Fruit fly (Drosophila melanogaster) whole organism, wandering third instar larva: ENCODE results near the gene CG5611.

Source experiments
- CG32264 ChIP-seq: fragments of 200-800 bp; sonication (Bioruptor generic); optimal IDR thresholded peaks from 2 replicates; lab custom pipeline; 2016; ENCODE audit warnings: missing biosample characterization, missing genetic modification characterization
- fru ChIP-seq: fragments of 200-800 bp; sonication (Bioruptor generic); optimal IDR thresholded peaks from 3 replicates; lab custom pipeline; 2016; ENCODE audit warnings: missing biosample characterization, mild to moderate bottlenecking, missing genetic modification characterization
- pan ChIP-seq: fragments of >200 bp; optimal IDR thresholded peaks from 2 replicates; lab custom pipeline; 2017
- psq ChIP-seq: fragments of 200-800 bp; sonication (Bioruptor generic); optimal IDR thresholded peaks from 3 replicates; lab custom pipeline; 2017; ENCODE audit warnings: missing biosample characterization, mild to moderate bottlenecking, missing genetic modification characterization, moderate library complexity

DNA sequence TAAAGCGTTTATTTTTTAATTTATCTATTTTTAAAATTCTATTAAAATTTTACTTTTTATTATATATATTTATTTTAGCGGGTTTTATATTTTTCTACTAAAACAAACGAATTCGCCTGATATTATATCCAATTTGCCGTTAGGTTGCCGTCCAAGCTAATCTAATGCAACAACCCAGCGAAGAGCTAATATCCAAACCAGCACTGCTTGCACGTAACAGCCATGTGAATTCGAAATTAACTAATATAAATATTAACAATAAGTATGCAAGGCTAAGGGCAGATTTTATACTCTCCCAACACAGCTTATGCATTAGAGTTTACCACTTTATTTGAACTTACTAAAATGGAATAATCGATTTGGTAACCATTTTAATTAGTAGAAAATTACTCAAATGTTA is 15.8 kb upstream of the CG5611 start:
- no peak for TF ChIP-seq pan (lab: Kevin White, UChicago)
- no peak for TF ChIP-seq fru (GFP tag; lab: Kevin White, UChicago)
- no peak for TF ChIP-seq psq (GFP tag; lab: Kevin White, UChicago)
- no peak for TF ChIP-seq CG32264 (GFP tag; lab: Kevin White, UChicago)
